Comparison of ENCODE assay signal across 4 worm cellular contexts in the genomic region with DNA sequence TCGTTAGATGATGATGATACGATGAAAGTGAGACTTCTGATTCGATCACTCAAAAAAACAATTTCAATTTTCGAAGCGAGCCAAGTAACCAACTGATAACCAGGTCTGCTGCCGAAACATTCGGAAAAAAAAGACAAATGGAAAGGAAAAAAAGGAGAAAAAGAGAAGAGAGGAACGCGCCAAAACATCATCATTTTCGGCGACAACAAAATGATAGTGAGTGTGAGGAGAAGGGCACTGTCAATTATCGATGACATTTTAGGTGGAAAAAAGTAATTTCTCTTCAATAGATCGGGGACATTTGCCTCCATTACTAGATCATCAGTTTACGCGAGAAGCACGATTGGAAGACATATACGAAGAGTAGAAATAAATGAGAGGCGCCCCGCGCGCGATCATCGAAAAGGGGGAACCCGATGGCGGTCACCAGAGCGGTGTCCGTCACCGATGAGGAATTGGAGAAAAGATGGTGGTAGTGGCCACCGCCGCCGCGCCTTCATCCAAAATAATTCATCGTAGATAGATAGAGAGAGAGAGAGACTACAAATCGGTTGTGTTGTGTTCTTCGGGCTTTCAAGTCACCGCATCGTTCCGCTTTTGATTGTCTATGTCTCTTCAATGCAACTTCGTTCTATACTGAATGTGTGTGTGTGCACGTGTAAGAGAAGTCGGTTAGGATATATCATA.
A peak's percentile ranks its signal among the peaks of the same experiment; 100 is the strongest.
TF ChIP-seq lines count a peak whose summit lies in the region.

No protein-coding gene starts in this region.

TF ChIP-seq in whole organism, L1 larva, 84 proteins besides CTCF, POLR2A, EP300 and RAD21 (continued from another document):
- TF ChIP-seq lin-14 (GFP tag; optimal IDR thresholded peaks at IDR 0.05; lab: Kevin White, UChicago) (peak; percentile 25), blmp-1 (tag; optimal IDR thresholded peaks at IDR 0.05; lab: Kevin White, UChicago) (peak; percentile 51), dpl-1 (GFP tag; optimal IDR thresholded peaks at IDR 0.05; lab: Kevin White, UChicago) (no peak), ceh-88 (GFP tag; IDR thresholded peaks at IDR 0.05; lab: Robert Waterston, UW) (no peak), efl-1 (optimal IDR thresholded peaks at IDR 0.05; lab: Kevin White, UChicago) (no peak), efl-1 (GFP tag; optimal IDR thresholded peaks at IDR 0.05 in 1 of 2; lab: Kevin White, UChicago) (peak in 1 of 2 experiments; percentile 27), vab-15 (tag; optimal IDR thresholded peaks at IDR 0.05; lab: Kevin White, UChicago) (no peak), nhr-77 (tag; optimal IDR thresholded peaks at IDR 0.05; lab: Kevin White, UChicago) (no peak), snu-23 (GFP tag; optimal IDR thresholded peaks at IDR 0.05; lab: Kevin White, UChicago) (peak; percentile 3), skn-1 (tag; optimal IDR thresholded peaks at IDR 0.05; lab: Kevin White, UChicago) (no peak)
TF ChIP-seq in whole organism, L1 larva: peak in this region for 5.

TF ChIP-seq in whole organism, L2 larva, 48 proteins besides CTCF, POLR2A, EP300 and RAD21 (continued from another document):
- TF ChIP-seq nhr-25 (tag; optimal IDR thresholded peaks at IDR 0.05; lab: Kevin White, UChicago) (peak; percentile 32), fos-1 (tag; optimal IDR thresholded peaks at IDR 0.05; lab: Kevin White, UChicago) (peak; percentile 37), zag-1 (tag; optimal IDR thresholded peaks at IDR 0.05; lab: Kevin White, UChicago) (no peak), alr-1 (tag; optimal IDR thresholded peaks at IDR 0.05; lab: Kevin White, UChicago) (no peak), R02D3.7 (tag; optimal IDR thresholded peaks at IDR 0.05; lab: Kevin White, UChicago) (no peak), nhr-12 (tag; optimal IDR thresholded peaks at IDR 0.05; lab: Kevin White, UChicago) (no peak)

TF ChIP-seq in whole organism, L3 larva, 47 proteins besides CTCF, POLR2A, EP300 and RAD21 (continued from another document):
- no peak for TF ChIP-seq fkh-2 (tag; optimal IDR thresholded peaks at IDR 0.05; lab: Kevin White, UChicago)
- peak; percentile 46 for TF ChIP-seq nhr-25 (tag; optimal IDR thresholded peaks at IDR 0.05; lab: Kevin White, UChicago)
- TF ChIP-seq pha-4 (tag; optimal IDR thresholded peaks at IDR 0.05; lab: Kevin White, UChicago), result no peak
TF ChIP-seq in whole organism, L3 larva: peak in this region for 6.

TF ChIP-seq in whole organism, L4 larva, 104 proteins besides CTCF, POLR2A, EP300 and RAD21 (continued from another document):
- TF ChIP-seq dve-1 (tag; optimal IDR thresholded peaks at IDR 0.05; lab: Kevin White, UChicago; ENCODE audit: insufficient read depth), result peak; percentile 37
- no peak for TF ChIP-seq ztf-7 (tag; optimal IDR thresholded peaks at IDR 0.05; lab: Kevin White, UChicago)
- no peak for TF ChIP-seq Y75B8A.6 (GFP tag; IDR thresholded peaks at IDR 0.05; lab: Robert Waterston, UW)
- TF ChIP-seq ztf-11 (tag; optimal IDR thresholded peaks at IDR 0.05; lab: Kevin White, UChicago), result no peak
- TF ChIP-seq ctbp-1 (GFP tag; IDR thresholded peaks at IDR 0.05; lab: Robert Waterston, UW), result no peak
- TF ChIP-seq daf-16 (GFP tag; optimal IDR thresholded peaks at IDR 0.05; lab: Kevin White, UChicago), result no peak
- peak; percentile 65 for TF ChIP-seq daf-16 (tag; optimal IDR thresholded peaks at IDR 0.05; lab: Kevin White, UChicago)
- no peak for TF ChIP-seq vab-7 (GFP tag; IDR thresholded peaks at IDR 0.05; lab: Robert Waterston, UW)
- TF ChIP-seq nhr-102 (tag; optimal IDR thresholded peaks at IDR 0.05; lab: Kevin White, UChicago), result no peak
- no peak for TF ChIP-seq saeg-2 (GFP tag; IDR thresholded peaks at IDR 0.05; lab: Robert Waterston, UW)
- TF ChIP-seq hmg-1.1 (GFP tag; IDR thresholded peaks at IDR 0.05; lab: Robert Waterston, UW), result 0 out of 2 replicates have a peak, but pooled peaks have one; percentile 24
- no peak for TF ChIP-seq tag-97 (GFP tag; IDR thresholded peaks at IDR 0.05; lab: Robert Waterston, UW)
- TF ChIP-seq fos-1 (tag; optimal IDR thresholded peaks at IDR 0.05; lab: Kevin White, UChicago), result no peak
- TF ChIP-seq nhr-11 (tag; optimal IDR thresholded peaks at IDR 0.05; lab: Kevin White, UChicago), result no peak
- peak; percentile 41 for TF ChIP-seq hlh-11 (tag; optimal IDR thresholded peaks at IDR 0.05; lab: Kevin White, UChicago)
- TF ChIP-seq cey-2 (tag; optimal IDR thresholded peaks at IDR 0.05; lab: Kevin White, UChicago; ENCODE audit: borderline replicate concordance, insufficient read depth), result no peak
- no peak for TF ChIP-seq arid-1 (GFP tag; conservative IDR thresholded peaks at IDR 0.05; lab: Robert Waterston, UW)
- TF ChIP-seq nhr-111 (GFP tag; optimal IDR thresholded peaks at IDR 0.05; lab: Kevin White, UChicago), result no peak
- TF ChIP-seq ces-1 (GFP tag; optimal IDR thresholded peaks at IDR 0.05; lab: Kevin White, UChicago), result no peak
- peak; percentile 23 for TF ChIP-seq mep-1 (tag; optimal IDR thresholded peaks at IDR 0.05; lab: Kevin White, UChicago)
- TF ChIP-seq attf-4 (tag; optimal IDR thresholded peaks at IDR 0.05; lab: Kevin White, UChicago), result no peak
- TF ChIP-seq pha-4 (GFP tag; IDR thresholded peaks at IDR 0.05; lab: Robert Waterston, UW), result no peak
- no peak for TF ChIP-seq pha-4 (tag; optimal IDR thresholded peaks at IDR 0.05; lab: Kevin White, UChicago)
- no peak for TF ChIP-seq ceh-20 (GFP tag; IDR thresholded peaks at IDR 0.05; lab: Robert Waterston, UW)
- no peak for TF ChIP-seq nhr-41 (GFP tag; IDR thresholded peaks at IDR 0.05; lab: Robert Waterston, UW)
- no peak for TF ChIP-seq D1046.2 (GFP tag; IDR thresholded peaks at IDR 0.05; lab: Robert Waterston, UW)
- no peak for TF ChIP-seq daf-19 (GFP tag; conservative IDR thresholded peaks at IDR 0.05; lab: Robert Waterston, UW)
- no peak for TF ChIP-seq hlh-30 (tag; optimal IDR thresholded peaks at IDR 0.05; lab: Kevin White, UChicago; ENCODE audit: insufficient read depth)
- TF ChIP-seq pqm-1 (tag; optimal IDR thresholded peaks at IDR 0.05; lab: Kevin White, UChicago), result peak; percentile 30
- no peak for TF ChIP-seq aha-1 (tag; lab: Kevin White, UChicago)
- TF ChIP-seq egl-27 (tag; optimal IDR thresholded peaks at IDR 0.05; lab: Kevin White, UChicago), result no peak
- TF ChIP-seq mdt-29 (GFP tag; IDR thresholded peaks at IDR 0.05; lab: Robert Waterston, UW), result no peak
- TF ChIP-seq duxl-1 (tag; optimal IDR thresholded peaks at IDR 0.05; lab: Kevin White, UChicago; ENCODE audit: poor library complexity), result no peak
- TF ChIP-seq unc-39 (tag; optimal IDR thresholded peaks at IDR 0.05; lab: Kevin White, UChicago), result no peak
- TF ChIP-seq nhr-6 (tag; optimal IDR thresholded peaks at IDR 0.05; lab: Kevin White, UChicago), result no peak
- no peak for TF ChIP-seq unc-62 (GFP tag; optimal IDR thresholded peaks at IDR 0.05 in 1 of 2; lab: Kevin White, UChicago)
- TF ChIP-seq unc-62 (tag; optimal IDR thresholded peaks at IDR 0.05; lab: Kevin White, UChicago), result no peak
- no peak for TF ChIP-seq daf-12 (tag; optimal IDR thresholded peaks at IDR 0.05; lab: Kevin White, UChicago)
- TF ChIP-seq hif-1 (tag; optimal IDR thresholded peaks at IDR 0.05; lab: Kevin White, UChicago), result no peak
- no peak for TF ChIP-seq ceh-44 (GFP tag; IDR thresholded peaks at IDR 0.05; lab: Robert Waterston, UW)
- no peak; the same call in 1 of the 2 replicates for TF ChIP-seq madf-9 (GFP tag; conservative IDR thresholded peaks at IDR 0.05; lab: Robert Waterston, UW)
- TF ChIP-seq Y48G9A.11 (GFP tag; IDR thresholded peaks at IDR 0.05; lab: Robert Waterston, UW), result no peak
- no peak for TF ChIP-seq nhr-10 (tag; optimal IDR thresholded peaks at IDR 0.05; lab: Kevin White, UChicago)
- TF ChIP-seq skn-1 (tag; optimal IDR thresholded peaks at IDR 0.05; lab: Kevin White, UChicago), result no peak
- TF ChIP-seq gei-8 (GFP tag; optimal IDR thresholded peaks at IDR 0.05; lab: Kevin White, UChicago), result no peak
- TF ChIP-seq lin-13 (GFP tag; optimal IDR thresholded peaks at IDR 0.05; lab: Kevin White, UChicago), result no peak
- TF ChIP-seq T20F7.1 (GFP tag; optimal IDR thresholded peaks at IDR 0.05; lab: Kevin White, UChicago), result no peak
- no peak for TF ChIP-seq dmd-9 (GFP tag; IDR thresholded peaks at IDR 0.05; lab: Robert Waterston, UW)
- no peak for TF ChIP-seq dpl-1 (GFP tag; optimal IDR thresholded peaks at IDR 0.05; lab: Kevin White, UChicago)
- TF ChIP-seq tra-1 (GFP tag; IDR thresholded peaks at IDR 0.05; lab: Robert Waterston, UW), result no peak
- peak; percentile 90 for TF ChIP-seq nhr-28 (tag; optimal IDR thresholded peaks at IDR 0.05; lab: Kevin White, UChicago)
- no peak for TF ChIP-seq zip-2 (tag; optimal IDR thresholded peaks at IDR 0.05; lab: Kevin White, UChicago)
- TF ChIP-seq Y105C5A.15 (GFP tag; IDR thresholded peaks at IDR 0.05; lab: Robert Waterston, UW), result no peak
- TF ChIP-seq madf-5 (GFP tag; IDR thresholded peaks at IDR 0.05; lab: Robert Waterston, UW), result no peak
- no peak for TF ChIP-seq egl-43 (GFP tag; IDR thresholded peaks at IDR 0.05; lab: Robert Waterston, UW)
- no peak for TF ChIP-seq F37D6.2 (tag; optimal IDR thresholded peaks at IDR 0.05; lab: Kevin White, UChicago)
- peak; percentile 61 for TF ChIP-seq mxl-3 (GFP tag; optimal IDR thresholded peaks at IDR 0.05; lab: Kevin White, UChicago)
- no peak for TF ChIP-seq ama-1 (optimal IDR thresholded peaks at IDR 0.05; lab: Kevin White, UChicago)
- no peak for TF ChIP-seq nhr-237 (tag; optimal IDR thresholded peaks at IDR 0.05; lab: Kevin White, UChicago)
- TF ChIP-seq mdl-1 (tag; optimal IDR thresholded peaks at IDR 0.05; lab: Kevin White, UChicago), result peak; percentile 9 to 80
- no peak for TF ChIP-seq nhr-77 (tag; optimal IDR thresholded peaks at IDR 0.05; lab: Kevin White, UChicago)
- TF ChIP-seq daf-8 (GFP tag; IDR thresholded peaks at IDR 0.05; lab: Robert Waterston, UW), result no peak
- peak; percentile 63 for TF ChIP-seq dmd-6 (GFP tag; IDR thresholded peaks at IDR 0.05; lab: Robert Waterston, UW)
- no peak for TF ChIP-seq Y5F2A.4 (GFP tag; optimal IDR thresholded peaks at IDR 0.05; lab: Kevin White, UChicago)
- no peak for TF ChIP-seq lin-39 (tag; optimal IDR thresholded peaks at IDR 0.05; lab: Kevin White, UChicago)
- no peak for TF ChIP-seq php-3 (GFP tag; IDR thresholded peaks at IDR 0.05; lab: Robert Waterston, UW)
